Worm (Caenorhabditis elegans) whole organism, L2 larva: ENCODE results near the gene clh-3.

Experiments
- C34F6.9 ChIP-seq: fragments of 150-350 bp; optimal IDR thresholded peaks from 2 replicates; lab custom pipeline; 2014; ENCODE audit warnings: missing biosample characterization, missing genetic modification characterization
- F13H6.1 ChIP-seq: sonication (generic microtip); optimal IDR thresholded peaks from 2 replicates; lab custom pipeline; 2016; ENCODE audit warnings: missing genetic modification characterization, missing compliant biosample characterization
- Y55F3AM.14 ChIP-seq: fragments of 200-800 bp; sonication (Bioruptor generic); optimal IDR thresholded peaks from 2 replicates; lab custom pipeline; 2018; ENCODE audit warnings: mild to moderate bottlenecking, missing genetic modification characterization, missing compliant biosample characterization
- ZK546.5 ChIP-seq: sonication (generic microtip); optimal IDR thresholded peaks from 2 replicates; lab custom pipeline; 2017; ENCODE audit warnings: missing biosample characterization, missing genetic modification characterization
- alr-1 ChIP-seq: fragments of 150-350 bp; optimal IDR thresholded peaks from 2 replicates; lab custom pipeline; 2014; ENCODE audit warnings: missing biosample characterization, missing genetic modification characterization
- aly-2 ChIP-seq: fragments of 150-350 bp; optimal IDR thresholded peaks from 2 replicates; lab custom pipeline; 2014; ENCODE audit warnings: missing biosample characterization, missing genetic modification characterization
- ama-1 ChIP-seq: fragments of 150-350 bp; optimal IDR thresholded peaks from 2 replicates; lab custom pipeline; 2018; ENCODE audit warnings: inconsistent platforms
- blmp-1 ChIP-seq: sonication (generic microtip); optimal IDR thresholded peaks from 2 replicates; lab custom pipeline; 2017; ENCODE audit warnings: missing genetic modification characterization, mild to moderate bottlenecking, missing compliant biosample characterization, antibody characterized with exemption, moderate library complexity; ENCODE audit not compliant: insufficient read depth
- ceh-82 ChIP-seq: fragments of 150-350 bp; optimal IDR thresholded peaks from 2 replicates; lab custom pipeline; 2014; ENCODE audit warnings: missing biosample characterization, missing genetic modification characterization
- crh-2 ChIP-seq: sonication (generic microtip); optimal IDR thresholded peaks from 2 replicates; lab custom pipeline; 2017; ENCODE audit warnings: missing biosample characterization, missing genetic modification characterization
- dmd-4 ChIP-seq: sonication (generic microtip); optimal IDR thresholded peaks from 2 replicates; lab custom pipeline; 2017; ENCODE audit warnings: missing biosample characterization, missing genetic modification characterization
- egl-27 ChIP-seq: sonication (generic microtip); optimal IDR thresholded peaks from 3 replicates; lab custom pipeline; 2017; ENCODE audit warnings: missing biosample characterization, missing genetic modification reagents, missing genetic modification characterization
- elt-1 ChIP-seq: fragments of 150-350 bp; optimal IDR thresholded peaks from 2 replicates; lab custom pipeline; 2014; ENCODE audit warnings: missing biosample characterization, missing genetic modification characterization
- elt-3 ChIP-seq: sonication (generic microtip); optimal IDR thresholded peaks from 2 replicates; lab custom pipeline; 2017; ENCODE audit warnings: missing biosample characterization, missing genetic modification characterization
- fos-1 ChIP-seq: fragments of 150-350 bp; optimal IDR thresholded peaks from 2 replicates; lab custom pipeline; 2014; ENCODE audit warnings: missing biosample characterization, missing genetic modification characterization
- gmeb-1 ChIP-seq: fragments of 150-350 bp; optimal IDR thresholded peaks from 2 replicates; lab custom pipeline; 2014; ENCODE audit warnings: missing biosample characterization, missing genetic modification characterization
- lin-11 ChIP-seq: fragments of 150-350 bp; sonication (generic microtip); optimal IDR thresholded peaks from 2 replicates; lab custom pipeline; 2014; ENCODE audit warnings: missing biosample characterization, missing genetic modification characterization, inconsistent platforms, mixed read lengths
- lsy-2 ChIP-seq, 2 experiments: fragments of 150-350 bp in 1 of 2; sonication (generic microtip) in 1 of 2; optimal IDR thresholded peaks; 2 replicates each; lab custom pipeline; 2014 to 2017; ENCODE audit warnings: missing biosample characterization in 2 of 2, missing genetic modification characterization in 2 of 2
- mab-5 ChIP-seq: fragments of 150-350 bp; optimal IDR thresholded peaks from 2 replicates; lab custom pipeline; 2014; ENCODE audit warnings: missing biosample characterization, missing genetic modification characterization
- mbf-1 ChIP-seq: sonication (generic microtip); optimal IDR thresholded peaks from 2 replicates; lab custom pipeline; 2017; ENCODE audit warnings: missing biosample characterization, missing genetic modification characterization
- mdl-1 ChIP-seq, 2 experiments: fragments of 150-350 bp in 1 of 2; sonication (generic microtip) in 1 of 2; optimal IDR thresholded peaks; 2 replicates each; lab custom pipeline; 2017; ENCODE audit warnings: missing biosample characterization in 2 of 2, missing genetic modification characterization in 2 of 2
- nhr-10 ChIP-seq: sonication (generic microtip); optimal IDR thresholded peaks from 2 replicates; lab custom pipeline; 2017; ENCODE audit warnings: missing biosample characterization, missing genetic modification characterization
- nhr-12 ChIP-seq: fragments of 150-350 bp; optimal IDR thresholded peaks from 2 replicates; lab custom pipeline; 2014; ENCODE audit warnings: missing biosample characterization, missing genetic modification characterization
- nhr-21 ChIP-seq: fragments of 150-350 bp; optimal IDR thresholded peaks from 2 replicates; lab custom pipeline; 2014; ENCODE audit warnings: missing biosample characterization, missing genetic modification characterization
- nhr-23 ChIP-seq: fragments of 150-350 bp; optimal IDR thresholded peaks from 2 replicates; lab custom pipeline; 2014; ENCODE audit warnings: missing biosample characterization, missing genetic modification reagents, missing genetic modification characterization
- nhr-237 ChIP-seq: fragments of 150-350 bp; optimal IDR thresholded peaks from 2 replicates; lab custom pipeline; 2014; ENCODE audit warnings: missing biosample characterization, missing genetic modification characterization
- nhr-25 ChIP-seq: fragments of 150-350 bp; sonication (generic microtip); optimal IDR thresholded peaks from 3 replicates; lab custom pipeline; 2014; ENCODE audit warnings: missing biosample characterization, missing genetic modification characterization
- nhr-77 ChIP-seq: fragments of 150-350 bp; optimal IDR thresholded peaks from 2 replicates; lab custom pipeline; 2014; ENCODE audit warnings: missing biosample characterization, missing genetic modification characterization
- peb-1 ChIP-seq: fragments of 150-350 bp; optimal IDR thresholded peaks from 2 replicates; lab custom pipeline; 2014; ENCODE audit warnings: missing biosample characterization, missing genetic modification characterization
- sem-4 ChIP-seq: fragments of 150-350 bp; optimal IDR thresholded peaks from 2 replicates; lab custom pipeline; 2014; ENCODE audit warnings: missing biosample characterization, missing genetic modification reagents, missing genetic modification characterization
- skn-1 ChIP-seq: sonication (generic microtip); optimal IDR thresholded peaks from 2 replicates; lab custom pipeline; 2017; ENCODE audit warnings: missing biosample characterization, missing genetic modification characterization
- sma-3 ChIP-seq: sonication (generic microtip); optimal IDR thresholded peaks from 2 replicates; lab custom pipeline; 2016; ENCODE audit warnings: missing genetic modification reagents, missing genetic modification characterization, missing compliant biosample characterization
- sma-9 ChIP-seq, 2 experiments: fragments of 150-350 bp in 1 of 2; sonication (generic microtip) in 1 of 2; optimal IDR thresholded peaks; 2 replicates each; lab custom pipeline; 2014 to 2016; ENCODE audit warnings: missing genetic modification characterization in 2 of 2, mild to moderate bottlenecking in 1 of 2, missing biosample characterization in 1 of 2, missing compliant biosample characterization in 1 of 2, missing genetic modification reagents in 1 of 2, moderate library complexity in 1 of 2
- snpc-4 ChIP-seq: fragments of 150-350 bp; optimal IDR thresholded peaks from 2 replicates; lab custom pipeline; 2014; ENCODE audit warnings: missing biosample characterization, missing genetic modification characterization
- unc-39 ChIP-seq: fragments of 150-350 bp; optimal IDR thresholded peaks from 2 replicates; lab custom pipeline; 2014; ENCODE audit warnings: missing biosample characterization, missing genetic modification characterization
- unc-55 ChIP-seq: fragments of 150-350 bp; sonication (generic microtip); optimal IDR thresholded peaks from 3 replicates; lab custom pipeline; 2014; ENCODE audit warnings: missing biosample characterization, missing genetic modification reagents, missing genetic modification characterization
- unc-62 ChIP-seq: fragments of 150-350 bp; optimal IDR thresholded peaks from 2 replicates; lab custom pipeline; 2014; ENCODE audit warnings: missing biosample characterization, missing genetic modification reagents, missing genetic modification characterization
- zag-1 ChIP-seq: fragments of 150-350 bp; optimal IDR thresholded peaks from 2 replicates; lab custom pipeline; 2014; ENCODE audit warnings: missing biosample characterization, missing genetic modification characterization
- ztf-1 ChIP-seq: fragments of 200-800 bp; sonication (Bioruptor generic); conservative IDR thresholded peaks from 2 replicates; pipeline ENCODE4 v1.3.6; 2022; ENCODE audit warnings: missing genetic modification characterization, missing compliant biosample characterization
- ztf-4 ChIP-seq: fragments of 150-350 bp; optimal IDR thresholded peaks from 2 replicates; lab custom pipeline; 2014; ENCODE audit warnings: missing biosample characterization, missing genetic modification characterization

Gene clh-3

ce11 chrII:7264675-7265074, 39.0 kb upstream of the clh-3 start:
- TF ChIP-seq ztf-4 (tag; lab: Kevin White, UChicago): no peak
- no peak for TF ChIP-seq unc-55 (GFP tag; lab: Kevin White, UChicago)
- TF ChIP-seq C34F6.9 (tag; lab: Kevin White, UChicago): no peak
- no peak for TF ChIP-seq alr-1 (tag; lab: Kevin White, UChicago)
- no peak for TF ChIP-seq ZK546.5 (tag; lab: Kevin White, UChicago)
- no peak for TF ChIP-seq ceh-82 (tag; lab: Kevin White, UChicago)
- no peak for TF ChIP-seq F13H6.1 (tag; lab: Kevin White, UChicago)
- TF ChIP-seq aly-2 (tag; lab: Kevin White, UChicago): no peak
- no peak for TF ChIP-seq nhr-12 (tag; lab: Kevin White, UChicago)
- TF ChIP-seq nhr-21: no peak
- no peak for TF ChIP-seq mab-5
- TF ChIP-seq mbf-1 (tag; lab: Kevin White, UChicago): no peak
- no peak for TF ChIP-seq skn-1 (tag; lab: Kevin White, UChicago)
- TF ChIP-seq elt-1 (tag; lab: Kevin White, UChicago): no peak
- TF ChIP-seq lsy-2 (tag; optimal IDR thresholded peaks at IDR 0.05; lab: Kevin White, UChicago): no peak
- TF ChIP-seq zag-1 (tag; lab: Kevin White, UChicago): no peak
- TF ChIP-seq nhr-25: no peak
- TF ChIP-seq nhr-77: no peak
- no peak for TF ChIP-seq peb-1
- no peak for TF ChIP-seq ama-1
- TF ChIP-seq unc-39: no peak
- peak; percentile 74 for TF ChIP-seq crh-2 (tag; lab: Kevin White, UChicago)
- TF ChIP-seq lin-11 (tag; lab: Kevin White, UChicago): no peak
- no peak for TF ChIP-seq egl-27 (tag; lab: Kevin White, UChicago)
- TF ChIP-seq sma-3: peak; percentile 12
- no peak for TF ChIP-seq nhr-23 (tag; lab: Kevin White, UChicago)
- peak; percentile 47 for TF ChIP-seq blmp-1 (tag; lab: Kevin White, UChicago)
- no peak for TF ChIP-seq Y55F3AM.14 (GFP tag; lab: Kevin White, UChicago)
- TF ChIP-seq fos-1 (tag; lab: Kevin White, UChicago): peak; percentile 62
- TF ChIP-seq elt-3 (tag; lab: Kevin White, UChicago): no peak
- TF ChIP-seq sma-9 (GFP tag; optimal IDR thresholded peaks at IDR 0.05; lab: Kevin White, UChicago): peak; percentile 79
- TF ChIP-seq sma-9 (tag; optimal IDR thresholded peaks at IDR 0.05; lab: Kevin White, UChicago): no peak
- peak; percentile 42 for TF ChIP-seq gmeb-1
- peak in 1 of 2 experiments; percentile 37 for TF ChIP-seq mdl-1 (tag; optimal IDR thresholded peaks at IDR 0.05; lab: Kevin White, UChicago)
- TF ChIP-seq ztf-1: no peak

DNA sequence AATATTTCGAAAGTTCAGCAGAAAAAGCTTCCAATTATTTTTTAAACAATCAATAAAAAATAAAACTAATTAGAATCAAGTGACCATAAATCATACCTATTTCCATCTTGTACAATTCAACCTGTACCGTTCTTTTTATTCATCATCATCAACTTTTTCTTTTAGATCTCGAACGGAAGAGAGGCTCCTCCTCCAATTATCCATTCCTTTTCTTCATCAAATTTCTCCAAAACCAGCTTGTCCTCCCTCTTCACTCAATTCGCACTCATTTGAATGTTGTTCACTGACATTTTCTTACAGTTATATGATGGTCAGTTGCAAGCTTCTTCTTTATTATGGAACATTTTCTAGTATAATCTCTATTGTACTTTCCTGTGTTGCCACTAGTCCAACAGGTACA, 36.1 kb upstream of the clh-3 start, which contains the start of gene C30G12.4:
Gene C30G12.4 (plus strand): TSS at position 301 of the 400 bp plus-strand sequence.
- TF ChIP-seq snpc-4 (tag; lab: Kevin White, UChicago): no peak
- TF ChIP-seq mdl-1 (tag; optimal IDR thresholded peaks at IDR 0.05; lab: Kevin White, UChicago): no peak
- no peak for TF ChIP-seq zag-1 (tag; lab: Kevin White, UChicago)
- no peak for TF ChIP-seq ZK546.5 (tag; lab: Kevin White, UChicago)
- no peak for TF ChIP-seq mbf-1 (tag; lab: Kevin White, UChicago)
- TF ChIP-seq nhr-237 (tag; lab: Kevin White, UChicago): no peak
- no peak for TF ChIP-seq dmd-4 (tag; lab: Kevin White, UChicago)
- TF ChIP-seq mab-5: no peak
- TF ChIP-seq unc-62 (GFP tag; lab: Kevin White, UChicago): no peak
- TF ChIP-seq aly-2 (tag; lab: Kevin White, UChicago): no peak
- no peak for TF ChIP-seq nhr-10 (tag; lab: Kevin White, UChicago)
- TF ChIP-seq sem-4 (tag; lab: Kevin White, UChicago): no peak
- no peak for TF ChIP-seq peb-1

DNA sequence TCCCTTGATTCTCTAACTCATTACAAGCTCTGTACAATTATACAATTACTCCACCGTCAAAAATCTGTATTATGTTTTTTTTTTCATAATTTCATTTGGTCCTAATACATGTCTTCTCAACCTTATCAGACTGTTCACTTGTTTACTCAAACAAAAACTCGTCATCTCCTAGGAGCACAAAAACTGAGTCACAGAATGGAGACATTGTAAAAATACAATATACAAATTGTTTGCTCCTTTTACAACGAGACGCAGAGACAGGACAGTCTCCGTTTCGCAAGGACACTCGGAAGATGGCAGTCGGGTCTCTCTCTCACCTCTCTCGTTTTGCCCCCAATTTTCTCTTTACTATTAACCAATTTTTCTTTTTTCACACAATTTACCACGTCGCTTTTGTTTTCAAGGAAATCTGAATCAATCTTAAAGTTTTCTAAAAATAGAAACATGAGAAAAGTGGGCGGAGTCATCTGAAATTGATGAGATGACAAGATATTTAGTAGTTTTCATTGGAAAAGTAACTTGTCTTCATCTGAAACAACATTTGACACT, 30.0 kb upstream of the clh-3 start, which contains the start of gene F32A5.8:
Gene F32A5.8 (plus strand): TSS at position 499 of the 549 bp plus-strand sequence.
- TF ChIP-seq nhr-25: peak; percentile 32
- TF ChIP-seq lsy-2 (tag; optimal IDR thresholded peaks at IDR 0.05; lab: Kevin White, UChicago): peak in 1 of 2 experiments; percentile 8
- no peak for TF ChIP-seq ZK546.5 (tag; lab: Kevin White, UChicago)
- TF ChIP-seq fos-1 (tag; lab: Kevin White, UChicago): peak; percentile 94
- TF ChIP-seq crh-2 (tag; lab: Kevin White, UChicago): peak; percentile 7
- no peak for TF ChIP-seq ceh-82 (tag; lab: Kevin White, UChicago)
- TF ChIP-seq sma-9 (GFP tag; optimal IDR thresholded peaks at IDR 0.05; lab: Kevin White, UChicago): peak; percentile 21
- TF ChIP-seq sma-9 (tag; optimal IDR thresholded peaks at IDR 0.05; lab: Kevin White, UChicago): no peak
- no peak for TF ChIP-seq lin-11 (tag; lab: Kevin White, UChicago)
- TF ChIP-seq gmeb-1: peak; percentile 17
- TF ChIP-seq sma-3: peak; percentile 9
